Fruit fly (Drosophila melanogaster) S2 (cell line): Measurements from ENCODE around the gene mtTFB1.

Experiments
- CG8478 ChIP-seq: fragments of >200 bp; optimal IDR thresholded peaks from 2 replicates; lab custom pipeline; 2018
- CTCF ChIP-seq, 2 experiments: fragments of >200 bp; optimal IDR thresholded peaks; 2 replicates each; lab custom pipeline; 2018

- TF ChIP-seq CTCF (optimal IDR thresholded peaks at IDR 0.05; lab: Kevin White, UChicago) (no peak), CG8478 (lab: Kevin White, UChicago) (no peak)
These were observed 42.2 kb downstream of the mtTFB1 start, which contains the start of gene Gr68a for dm6 chr3L:11751005-11751404.
